Fruit fly (Drosophila melanogaster): ENCODE measurements around the gene CG3407.

Gene CG3407

dm6 chr2L:3856372-3856771 lies 43.2 kb upstream of the CG3407 start (continued):
- peak; percentile 17 for TF ChIP-seq trem (tag; optimal IDR thresholded peaks at IDR 0.05)
- TF ChIP-seq bigmax (GFP tag; optimal IDR thresholded peaks at IDR 0.05): no peak
- no peak for TF ChIP-seq sr (GFP tag; IDR thresholded peaks at IDR 0.05)
- TF ChIP-seq CG12769 (tag; optimal IDR thresholded peaks at IDR 0.05): no peak
- TF ChIP-seq ken (GFP tag; IDR thresholded peaks at IDR 0.05): 0 out of 3 replicates have a peak, but pooled peaks have one; percentile 45
- TF ChIP-seq inv (GFP tag; IDR thresholded peaks at IDR 0.05; ENCODE audit: partially characterized antibody): no peak
- TF ChIP-seq CG1792 (GFP tag; optimal IDR thresholded peaks at IDR 0.05): peak; percentile 15
- TF ChIP-seq Ptx1 (GFP tag; IDR thresholded peaks at IDR 0.05): peak; percentile 34; the same call in 1 of the 2 replicates
- TF ChIP-seq CG13424 (tag; optimal IDR thresholded peaks at IDR 0.05): peak; percentile 57
- TF ChIP-seq CG9609 (GFP tag; optimal IDR thresholded peaks at IDR 0.05): peak; percentile 27
- no peak for TF ChIP-seq Hand (GFP tag; optimal IDR thresholded peaks at IDR 0.05)
- 0 out of 2 replicates have a peak, but pooled peaks have one; percentile 10 for TF ChIP-seq CG4360 (GFP tag; IDR thresholded peaks at IDR 0.05)
- peak; percentile 22 for TF ChIP-seq CG17385 (GFP tag; optimal IDR thresholded peaks at IDR 0.05)
- TF ChIP-seq CG11723 (GFP tag; optimal IDR thresholded peaks at IDR 0.05): no peak
- TF ChIP-seq Xrp1 (GFP tag; IDR thresholded peaks at IDR 0.05): peak; percentile 68
- TF ChIP-seq CG17359 (tag; optimal IDR thresholded peaks at IDR 0.05): peak; percentile 41
- TF ChIP-seq CG5245 (GFP tag; optimal IDR thresholded peaks at IDR 0.05): peak; percentile 3
- no peak for TF ChIP-seq maf-S (GFP tag; optimal IDR thresholded peaks at IDR 0.05)
- TF ChIP-seq CG11560 (tag; IDR thresholded peaks at IDR 0.05): no peak
- no peak for TF ChIP-seq slbo (GFP tag; IDR thresholded peaks at IDR 0.05)
- TF ChIP-seq Fer3 (tag; optimal IDR thresholded peaks at IDR 0.05): no peak
- TF ChIP-seq CG12299 (tag; optimal IDR thresholded peaks at IDR 0.05): no peak
- TF ChIP-seq CG7963 (GFP tag; IDR thresholded peaks at IDR 0.05; ENCODE audit: partially characterized antibody): no peak
- TF ChIP-seq nmo (GFP tag; optimal IDR thresholded peaks at IDR 0.05): peak; percentile 71
- TF ChIP-seq stc (GFP tag; IDR thresholded peaks at IDR 0.05): no peak
- no peak for TF ChIP-seq Fer1 (GFP tag; optimal IDR thresholded peaks at IDR 0.05)
- no peak for TF ChIP-seq wek (GFP tag; optimal IDR thresholded peaks at IDR 0.05)
- TF ChIP-seq Gug (GFP tag; IDR thresholded peaks at IDR 0.05): no peak
- TF ChIP-seq fd64A (GFP tag; optimal IDR thresholded peaks at IDR 0.05): peak; percentile 0
- TF ChIP-seq CG13775 (GFP tag; optimal IDR thresholded peaks at IDR 0.05): no peak
- peak; percentile 42 to 46 for TF ChIP-seq chif (GFP tag; optimal IDR thresholded peaks at IDR 0.05)
- no peak for TF ChIP-seq CG31365 (tag; optimal IDR thresholded peaks at IDR 0.05)
- peak; percentile 57 for TF ChIP-seq CG1529 (GFP tag; optimal IDR thresholded peaks at IDR 0.05)
- no peak for TF ChIP-seq Sin3A (optimal IDR thresholded peaks at IDR 0.05)
- TF ChIP-seq stwl (tag; optimal IDR thresholded peaks at IDR 0.05): peak; percentile 3
- peak; percentile 15 for TF ChIP-seq NfI (GFP tag; optimal IDR thresholded peaks at IDR 0.05)
- peak; percentile 18 for TF ChIP-seq en (GFP tag; optimal IDR thresholded peaks at IDR 0.05)
- TF ChIP-seq vfl (GFP tag; optimal IDR thresholded peaks at IDR 0.05): no peak
- TF ChIP-seq D (optimal IDR thresholded peaks at IDR 0.05): no peak
- TF ChIP-seq D (GFP tag; optimal IDR thresholded peaks at IDR 0.05): peak; percentile 65
- TF ChIP-seq pb (GFP tag; optimal IDR thresholded peaks at IDR 0.05): no peak
- peak in 1 of 3 experiments; percentile 76 for TF ChIP-seq lola (GFP tag; optimal IDR thresholded peaks at IDR 0.05)
- no peak for TF ChIP-seq vnd (GFP tag; IDR thresholded peaks at IDR 0.05; ENCODE audit: partially characterized antibody)
- no peak for TF ChIP-seq Tbp (GFP tag; optimal IDR thresholded peaks at IDR 0.05)
- no peak for TF ChIP-seq hb (GFP tag; IDR thresholded peaks at IDR 0.05; ENCODE audit: partially characterized antibody)
- no peak for TF ChIP-seq cad (GFP tag; optimal IDR thresholded peaks at IDR 0.05)
- TF ChIP-seq otp (GFP tag; IDR thresholded peaks at IDR 0.05): no peak
- TF ChIP-seq Rfx (GFP tag; IDR thresholded peaks at IDR 0.05): no peak
- TF ChIP-seq hth (optimal IDR thresholded peaks at IDR 0.05): no peak
- TF ChIP-seq CG16779 (GFP tag; IDR thresholded peaks at IDR 0.05): no peak
- no peak for TF ChIP-seq gt (GFP tag; IDR thresholded peaks at IDR 0.05)
- no peak for TF ChIP-seq tx (GFP tag; optimal IDR thresholded peaks at IDR 0.05)

Measured in whole organism, embryonic.